Fruit fly (Drosophila melanogaster) whole organism, embryonic: ENCODE measurements around the gene Lip2.

Experiments used
- Abd-B ChIP-seq: fragments of 200-800 bp; sonication (Bioruptor generic); optimal IDR thresholded peaks from 2 replicates; lab custom pipeline; 2018; ENCODE audit warnings: missing biosample characterization, mild to moderate bottlenecking, missing genetic modification characterization, moderate library complexity
- Atf-2 ChIP-seq: fragments of 200-800 bp; sonication (Bioruptor generic); optimal IDR thresholded peaks from 2 replicates; lab custom pipeline; 2016; ENCODE audit warnings: missing biosample characterization, missing genetic modification characterization
- Atf3 ChIP-seq: fragments of 200-800 bp; sonication (Bioruptor generic); optimal IDR thresholded peaks from 3 replicates; lab custom pipeline; 2016; ENCODE audit warnings: missing biosample characterization, missing genetic modification characterization
- BtbVII ChIP-seq: fragments of 200-800 bp; sonication (Bioruptor generic); optimal IDR thresholded peaks from 3 replicates; lab custom pipeline; 2017; ENCODE audit warnings: missing biosample characterization, mild to moderate bottlenecking, missing genetic modification characterization
- Bteb2 ChIP-seq: fragments of 200-800 bp; sonication (Bioruptor generic); optimal IDR thresholded peaks from 2 replicates; lab custom pipeline; 2016; ENCODE audit warnings: missing biosample characterization, missing genetic modification characterization
- C15 ChIP-seq: fragments of 200-800 bp; sonication (Bioruptor generic); IDR thresholded peaks from 3 replicates; pipeline ENCODE4 v1.3.6; 2022; ENCODE audit warnings: missing biosample characterization, missing genetic modification characterization
- CG10366 ChIP-seq: fragments of 200-800 bp; sonication (Bioruptor generic); IDR thresholded peaks from 2 replicates; pipeline ENCODE4 v1.3.6; 2022; ENCODE audit warnings: missing biosample characterization, missing genetic modification characterization
- CG10462 ChIP-seq: fragments of 200-800 bp; sonication (Bioruptor generic); optimal IDR thresholded peaks from 2 replicates; lab custom pipeline; 2016; ENCODE audit warnings: missing biosample characterization, missing genetic modification characterization
- CG11247 ChIP-seq: fragments of 200-800 bp; sonication (Bioruptor generic); IDR thresholded peaks from 2 replicates; pipeline ENCODE4 v1.3.6; 2022; ENCODE audit warnings: missing biosample characterization, missing genetic modification characterization
- CG12104 ChIP-seq: fragments of 200-800 bp; sonication (Bioruptor generic); optimal IDR thresholded peaks from 3 replicates; lab custom pipeline; 2016; ENCODE audit warnings: missing biosample characterization, missing genetic modification characterization
- CG14441 ChIP-seq: fragments of 200-800 bp; sonication (Bioruptor generic); IDR thresholded peaks from 2 replicates; pipeline ENCODE4 v1.3.6; 2022; ENCODE audit warnings: missing biosample characterization, missing genetic modification characterization
- CG16813 ChIP-seq: fragments of 200-800 bp; sonication (Bioruptor generic); IDR thresholded peaks from 3 replicates; pipeline ENCODE4 v1.3.6; 2022; ENCODE audit warnings: missing biosample characterization, missing genetic modification characterization; ENCODE audit not compliant: partially characterized antibody
- CG2202 ChIP-seq: fragments of 200-800 bp; sonication (Bioruptor generic); optimal IDR thresholded peaks from 2 replicates; lab custom pipeline; 2018; ENCODE audit warnings: missing biosample characterization, mild to moderate bottlenecking, missing genetic modification characterization
- CG2678 ChIP-seq: fragments of 200-800 bp; sonication (Bioruptor generic); optimal IDR thresholded peaks from 3 replicates; lab custom pipeline; 2019; ENCODE audit warnings: missing biosample characterization, mild to moderate bottlenecking, missing genetic modification characterization, moderate library complexity
- CG2875 ChIP-seq: fragments of 200-800 bp; sonication (Bioruptor generic); optimal IDR thresholded peaks from 2 replicates; lab custom pipeline; 2017; ENCODE audit warnings: missing biosample characterization, mild to moderate bottlenecking, missing genetic modification characterization, missing genetic modification reagents
- CG3065 ChIP-seq: fragments of 200-800 bp; sonication (Bioruptor generic); optimal IDR thresholded peaks from 2 replicates; lab custom pipeline; 2016; ENCODE audit warnings: missing biosample characterization, missing genetic modification characterization
- CG31224 ChIP-seq: fragments of 200-800 bp; sonication (Bioruptor generic); IDR thresholded peaks from 2 replicates; pipeline ENCODE4 v1.3.6; 2022; ENCODE audit warnings: missing biosample characterization, missing genetic modification characterization
- CG32532 ChIP-seq: fragments of 200-800 bp; sonication (Bioruptor generic); IDR thresholded peaks from 2 replicates; pipeline ENCODE4 v1.3.6; 2022; ENCODE audit warnings: missing biosample characterization, missing genetic modification characterization
- CG6272 ChIP-seq: fragments of 200-800 bp; sonication (Bioruptor generic); IDR thresholded peaks from 2 replicates; pipeline ENCODE4 v1.3.6; 2022; ENCODE audit warnings: missing biosample characterization, missing genetic modification characterization
- CG7357 ChIP-seq: fragments of 200-800 bp; sonication (Bioruptor generic); IDR thresholded peaks from 3 replicates; pipeline ENCODE4 v1.3.6; 2022; ENCODE audit warnings: missing biosample characterization, missing genetic modification characterization
- CG8765 ChIP-seq: fragments of 200-800 bp; sonication (Bioruptor generic); IDR thresholded peaks from 2 replicates; pipeline ENCODE4 v1.3.6; 2022; ENCODE audit warnings: missing biosample characterization, missing genetic modification characterization
- Dip2 ChIP-seq: fragments of 200-800 bp; sonication (Bioruptor generic); IDR thresholded peaks from 2 replicates; pipeline ENCODE4 v1.3.6; 2022; ENCODE audit warnings: missing biosample characterization, missing genetic modification characterization
- Dip3 ChIP-seq: fragments of 200-800 bp; sonication (Bioruptor generic); optimal IDR thresholded peaks from 3 replicates; lab custom pipeline; 2016; ENCODE audit warnings: missing biosample characterization, missing genetic modification characterization
- Elba2 ChIP-seq: fragments of 200-800 bp; sonication (Bioruptor generic); optimal IDR thresholded peaks from 3 replicates; lab custom pipeline; 2016; ENCODE audit warnings: missing biosample characterization, missing genetic modification characterization
- Ets97D ChIP-seq: fragments of 200-800 bp; sonication (Bioruptor generic); optimal IDR thresholded peaks from 3 replicates; lab custom pipeline; 2016; ENCODE audit warnings: missing biosample characterization, missing genetic modification characterization
- Hey ChIP-seq: fragments of 200-800 bp; sonication (Bioruptor generic); optimal IDR thresholded peaks from 3 replicates; lab custom pipeline; 2018; ENCODE audit warnings: missing biosample characterization, mild to moderate bottlenecking, missing genetic modification characterization
- Hr39 ChIP-seq: fragments of >200 bp; optimal IDR thresholded peaks from 2 replicates; lab custom pipeline; 2017
- Lhr ChIP-seq: fragments of 200-800 bp; sonication (Bioruptor generic); optimal IDR thresholded peaks from 3 replicates; lab custom pipeline; 2017; ENCODE audit warnings: mild to moderate bottlenecking, missing biosample characterization, missing genetic modification reagents, missing genetic modification characterization
- Lim3 ChIP-seq: fragments of 200-800 bp; sonication (Bioruptor generic); IDR thresholded peaks from 2 replicates; pipeline ENCODE4 v1.3.6; 2022; ENCODE audit warnings: missing biosample characterization, missing genetic modification characterization
- Sox102F ChIP-seq: fragments of 200-800 bp; sonication (Bioruptor generic); optimal IDR thresholded peaks from 2 replicates; lab custom pipeline; 2018; ENCODE audit warnings: missing biosample characterization, mild to moderate bottlenecking, missing genetic modification characterization, moderate library complexity
- Spps ChIP-seq: fragments of 200-800 bp; sonication (Bioruptor generic); optimal IDR thresholded peaks from 2 replicates; lab custom pipeline; 2018; ENCODE audit warnings: missing biosample characterization, mild to moderate bottlenecking, missing genetic modification characterization
- Stat92E ChIP-seq, 3 experiments: fragments of >200 bp in 2 of 3; fragments of 200-800 bp in 1 of 3; sonication (Bioruptor generic) in 1 of 3; optimal IDR thresholded peaks; 2 replicates each; lab custom pipeline; 2017 to 2019; ENCODE audit warnings: missing biosample characterization in 3 of 3, missing genetic modification characterization in 3 of 3, mild to moderate bottlenecking in 1 of 3, moderate library complexity in 1 of 3
- Taf1 ChIP-seq: fragments of 200-800 bp; sonication (Bioruptor generic); IDR thresholded peaks from 2 replicates; pipeline ENCODE4 v1.3.6; 2022; ENCODE audit warnings: missing biosample characterization, missing genetic modification characterization
- br ChIP-seq: fragments of >200 bp; optimal IDR thresholded peaks from 2 replicates; lab custom pipeline; 2017
- cas ChIP-seq: fragments of 200-800 bp; sonication (Bioruptor generic); IDR thresholded peaks from 2 replicates; pipeline ENCODE4 v1.3.6; 2022; ENCODE audit warnings: missing biosample characterization, missing genetic modification characterization
- chm ChIP-seq: fragments of 200-800 bp; sonication (Bioruptor generic); IDR thresholded peaks from 2 replicates; pipeline ENCODE4 v1.3.6; 2022; ENCODE audit warnings: missing biosample characterization, missing genetic modification characterization
- crp ChIP-seq, 2 experiments: fragments of 200-800 bp; sonication (Bioruptor generic); optimal IDR thresholded peaks; 2 replicates in 1 of 2; 3 replicates in 1 of 2; lab custom pipeline; 2017; ENCODE audit warnings: missing biosample characterization in 2 of 2, missing genetic modification characterization in 2 of 2, mild to moderate bottlenecking in 1 of 2, moderate library complexity in 1 of 2
- cwo ChIP-seq: fragments of 200-800 bp; sonication (Bioruptor generic); optimal IDR thresholded peaks from 3 replicates; lab custom pipeline; 2017; ENCODE audit warnings: missing biosample characterization, missing genetic modification characterization, mild to moderate bottlenecking, moderate library complexity, missing genetic modification reagents
- fd102C ChIP-seq: fragments of 200-800 bp; sonication (Bioruptor generic); optimal IDR thresholded peaks from 2 replicates; lab custom pipeline; 2018; ENCODE audit warnings: missing biosample characterization, mild to moderate bottlenecking, missing genetic modification characterization, moderate library complexity
- fd64A ChIP-seq: fragments of 200-800 bp; sonication (Bioruptor generic); optimal IDR thresholded peaks from 3 replicates; lab custom pipeline; 2018; ENCODE audit warnings: missing biosample characterization, mild to moderate bottlenecking, missing genetic modification characterization
- gcm ChIP-seq: fragments of 200-800 bp; sonication (Bioruptor generic); optimal IDR thresholded peaks from 2 replicates; lab custom pipeline; 2019; ENCODE audit warnings: missing biosample characterization, mild to moderate bottlenecking, missing genetic modification characterization, moderate library complexity
- h ChIP-seq: fragments of >200 bp; optimal IDR thresholded peaks from 2 replicates; lab custom pipeline; 2017
- hkb ChIP-seq, 2 experiments: fragments of 200-800 bp in 1 of 2; fragments of >200 bp in 1 of 2; sonication (Bioruptor generic) in 1 of 2; IDR thresholded peaks in 1 of 2; optimal IDR thresholded peaks in 1 of 2; 2 replicates each; pipeline versions ENCODE4 v1.3.6 to Lab custom; 2017 to 2022; ENCODE audit warnings: missing biosample characterization in 1 of 2, missing genetic modification characterization in 1 of 2
- klu ChIP-seq: fragments of 200-800 bp; sonication (Bioruptor generic); IDR thresholded peaks from 2 replicates; pipeline ENCODE4 v1.3.6; 2022; ENCODE audit warnings: missing biosample characterization, missing genetic modification characterization
- p53 ChIP-seq: fragments of 200-800 bp; sonication (Bioruptor generic); optimal IDR thresholded peaks from 2 replicates; lab custom pipeline; 2016; ENCODE audit warnings: missing biosample characterization, missing genetic modification characterization
- pita ChIP-seq: fragments of 200-800 bp; sonication (Bioruptor generic); optimal IDR thresholded peaks from 2 replicates; lab custom pipeline; 2017; ENCODE audit warnings: missing biosample characterization, mild to moderate bottlenecking, missing genetic modification characterization
- slbo ChIP-seq: fragments of 200-800 bp; sonication (Bioruptor generic); IDR thresholded peaks from 2 replicates; pipeline ENCODE4 v1.3.6; 2022; ENCODE audit warnings: missing biosample characterization, missing genetic modification characterization
- slou ChIP-seq: fragments of 200-800 bp; sonication (Bioruptor generic); optimal IDR thresholded peaks from 3 replicates; lab custom pipeline; 2016; ENCODE audit warnings: missing biosample characterization, missing genetic modification characterization
- sob ChIP-seq: fragments of 200-800 bp; sonication (Bioruptor generic); IDR thresholded peaks from 2 replicates; pipeline ENCODE4 v1.3.6; 2022; ENCODE audit warnings: missing biosample characterization, missing genetic modification characterization
- tgo ChIP-seq: fragments of 200-800 bp; sonication (Bioruptor generic); IDR thresholded peaks from 3 replicates; pipeline ENCODE4 v1.3.6; 2022; ENCODE audit warnings: missing biosample characterization, missing genetic modification characterization
- wek ChIP-seq: fragments of 200-800 bp; sonication (Bioruptor generic); optimal IDR thresholded peaks from 3 replicates; lab custom pipeline; 2018; ENCODE audit warnings: missing biosample characterization, mild to moderate bottlenecking, missing genetic modification characterization, moderate library complexity
- z ChIP-seq: fragments of 200-800 bp; sonication (Bioruptor generic); IDR thresholded peaks from 3 replicates; pipeline ENCODE4 v1.3.6; 2022; ENCODE audit warnings: missing biosample characterization, missing genetic modification characterization

The Lip2 gene

DNA sequence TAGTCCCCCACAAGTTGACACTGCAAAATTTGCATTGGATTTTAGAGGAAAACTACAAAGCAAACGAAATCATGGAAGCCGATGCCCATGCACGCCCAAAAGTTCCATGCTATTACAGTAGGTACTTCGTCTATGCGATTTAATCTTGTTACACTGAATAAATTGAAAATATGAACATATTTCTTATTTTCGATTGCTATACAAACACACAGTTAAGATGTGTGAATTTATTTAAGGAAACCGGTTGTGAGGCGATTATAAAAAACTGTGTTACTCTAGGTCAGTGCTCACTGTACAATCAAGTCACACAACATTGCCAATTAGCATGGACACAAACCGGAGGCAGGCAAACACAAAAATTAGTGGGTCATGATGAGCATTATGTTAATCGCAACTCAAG lies 43.6 kb downstream of the Lip2 start (continued):
- TF ChIP-seq p53 (GFP tag; lab: Kevin White, UChicago): no peak
- peak; percentile 90 for TF ChIP-seq CG10366 (GFP tag; lab: Robert Waterston, UW)
- TF ChIP-seq klu (GFP tag; lab: Robert Waterston, UW): no peak
- TF ChIP-seq CG2678 (tag; lab: Kevin White, UChicago): peak; percentile 82
- TF ChIP-seq Atf-2 (GFP tag; lab: Kevin White, UChicago): peak; percentile 74
- TF ChIP-seq Dip2 (GFP tag; lab: Robert Waterston, UW): peak; percentile 31; the same call in 1 of the 2 replicates
- no peak for TF ChIP-seq Spps (tag; lab: Kevin White, UChicago)
- TF ChIP-seq Stat92E (GFP tag; optimal IDR thresholded peaks at IDR 0.05; lab: Kevin White, UChicago): no peak
- TF ChIP-seq Taf1 (GFP tag; lab: Robert Waterston, UW): peak; percentile 41; the same call in 1 of the 2 replicates
- TF ChIP-seq CG6272 (GFP tag; lab: Robert Waterston, UW): peak; percentile 75
- TF ChIP-seq Elba2 (GFP tag; lab: Kevin White, UChicago): no peak
- TF ChIP-seq Dip3 (GFP tag; lab: Kevin White, UChicago): peak; percentile 69
- TF ChIP-seq Hey (tag; lab: Kevin White, UChicago): no peak
- no peak for TF ChIP-seq fd102C (GFP tag; lab: Kevin White, UChicago)
- 0 out of 2 replicates have a peak, but pooled peaks have one; percentile 27 for TF ChIP-seq Lim3 (GFP tag; lab: Robert Waterston, UW)
- TF ChIP-seq Atf3 (GFP tag; lab: Kevin White, UChicago): peak; percentile 67
- peak; percentile 36 for TF ChIP-seq CG12104 (GFP tag; lab: Kevin White, UChicago)
- TF ChIP-seq CG2202: no peak
- no peak for TF ChIP-seq pita
- TF ChIP-seq br: no peak
- TF ChIP-seq sob (GFP tag; lab: Robert Waterston, UW): peak; percentile 87
- peak; percentile 66 for TF ChIP-seq CG11247 (GFP tag; lab: Robert Waterston, UW)
- peak; percentile 49 for TF ChIP-seq CG2875
- TF ChIP-seq CG16813 (GFP tag; lab: Robert Waterston, UW): no peak
- no peak for TF ChIP-seq h
- TF ChIP-seq chm (GFP tag; lab: Robert Waterston, UW): peak; percentile 60; the same call in 1 of the 2 replicates
- TF ChIP-seq cas (GFP tag; lab: Robert Waterston, UW): no peak
- peak; percentile 76; the same call in 2 of the 3 replicates for TF ChIP-seq CG7357 (GFP tag; lab: Robert Waterston, UW)
- TF ChIP-seq z (GFP tag; lab: Robert Waterston, UW): no peak
- TF ChIP-seq CG14441 (GFP tag; lab: Robert Waterston, UW): peak; percentile 95
- TF ChIP-seq crp (GFP tag; optimal IDR thresholded peaks at IDR 0.05; lab: Kevin White, UChicago): peak in 1 of 2 experiments; percentile 17
- no peak for TF ChIP-seq Lhr (GFP tag; lab: Kevin White, UChicago)
- peak; percentile 23 for TF ChIP-seq CG3065
- TF ChIP-seq Bteb2: peak; percentile 72
- TF ChIP-seq hkb (optimal IDR thresholded peaks at IDR 0.05; lab: Kevin White, UChicago): no peak
- peak; percentile 95 for TF ChIP-seq hkb (GFP tag; IDR thresholded peaks at IDR 0.05; lab: Robert Waterston, UW)
- TF ChIP-seq BtbVII (GFP tag; lab: Kevin White, UChicago): peak; percentile 19
- peak; percentile 47; the same call in 1 of the 2 replicates for TF ChIP-seq CG8765 (GFP tag; lab: Robert Waterston, UW)
- 0 out of 3 replicates have a peak, but pooled peaks have one; percentile 56 for TF ChIP-seq C15
- peak; percentile 56 for TF ChIP-seq CG10462
- peak; percentile 89 for TF ChIP-seq Sox102F (GFP tag; lab: Kevin White, UChicago)
- peak; percentile 48 for TF ChIP-seq gcm
- TF ChIP-seq CG32532 (GFP tag; lab: Robert Waterston, UW): peak; percentile 83
- no peak for TF ChIP-seq fd64A
- peak; percentile 64 for TF ChIP-seq Abd-B (GFP tag; lab: Kevin White, UChicago)
- TF ChIP-seq cwo: peak; percentile 69
- TF ChIP-seq slbo (GFP tag; lab: Robert Waterston, UW): peak; percentile 90
- TF ChIP-seq Hr39 (lab: Kevin White, UChicago): no peak
- TF ChIP-seq wek (GFP tag; lab: Kevin White, UChicago): peak; percentile 56
- peak; percentile 90 for TF ChIP-seq tgo
- peak; percentile 62 for TF ChIP-seq CG31224 (GFP tag; lab: Robert Waterston, UW)
- TF ChIP-seq Ets97D (GFP tag; lab: Kevin White, UChicago): no peak
- TF ChIP-seq slou (GFP tag; lab: Kevin White, UChicago): peak; percentile 61
